Worm (Caenorhabditis elegans): ENCODE measurements around the gene C55C3.1.

Gene C55C3.1

ce11 chrIV:5708796-5709195 is at the start of gene C55C3.1:
Gene C55C3.1, plus strand, starts transcription at chrIV:5709096.
- TF ChIP-seq flt-1 (GFP tag; IDR thresholded peaks at IDR 0.05) (no peak), ref-1 (GFP tag; conservative IDR thresholded peaks at IDR 0.05) (no peak), ztf-29 (GFP tag; IDR thresholded peaks at IDR 0.05) (no peak), med-1 (GFP tag; optimal IDR thresholded peaks at IDR 0.05; ENCODE audit: insufficient read depth) (no peak), cog-1 (tag; optimal IDR thresholded peaks at IDR 0.05) (no peak), klf-2 (GFP tag; conservative IDR thresholded peaks at IDR 0.05) (no peak), ztf-23 (GFP tag; IDR thresholded peaks at IDR 0.05) (no peak), T22C8.4 (GFP tag; IDR thresholded peaks at IDR 0.05) (no peak), tab-1 (GFP tag; IDR thresholded peaks at IDR 0.05) (no peak)

ce11 chrIV:5659461-5659860 is 49.4 kb upstream of the C55C3.1 start:
- TF ChIP-seq med-1 (GFP tag; optimal IDR thresholded peaks at IDR 0.05; ENCODE audit: insufficient read depth): no peak
- TF ChIP-seq klf-2 (GFP tag; conservative IDR thresholded peaks at IDR 0.05): no peak

- TF ChIP-seq klf-2 (GFP tag; conservative IDR thresholded peaks at IDR 0.05) (no peak), med-1 (GFP tag; optimal IDR thresholded peaks at IDR 0.05; ENCODE audit: insufficient read depth) (no peak), flt-1 (GFP tag; IDR thresholded peaks at IDR 0.05) (no peak), ref-1 (GFP tag; conservative IDR thresholded peaks at IDR 0.05) (no peak), cog-1 (tag; optimal IDR thresholded peaks at IDR 0.05) (no peak), ztf-23 (GFP tag; IDR thresholded peaks at IDR 0.05) (no peak), ztf-29 (GFP tag; IDR thresholded peaks at IDR 0.05) (no peak), T22C8.4 (GFP tag; IDR thresholded peaks at IDR 0.05) (no peak), tab-1 (GFP tag; IDR thresholded peaks at IDR 0.05) (no peak)
These were observed 48.7 kb upstream of the C55C3.1 start, which contains the start of gene skn-1 for ce11 chrIV:5660239-5660638. Gene skn-1, minus strand, starts transcription at chrIV:5660384.

- TF ChIP-seq ztf-29 (GFP tag; IDR thresholded peaks at IDR 0.05): no peak
- TF ChIP-seq ztf-23 (GFP tag; IDR thresholded peaks at IDR 0.05): no peak
- no peak for TF ChIP-seq klf-2 (GFP tag; conservative IDR thresholded peaks at IDR 0.05)
- no peak for TF ChIP-seq med-1 (GFP tag; optimal IDR thresholded peaks at IDR 0.05; ENCODE audit: insufficient read depth)
- TF ChIP-seq ref-1 (GFP tag; conservative IDR thresholded peaks at IDR 0.05): no peak
- no peak for TF ChIP-seq tab-1 (GFP tag; IDR thresholded peaks at IDR 0.05)
- no peak for TF ChIP-seq T22C8.4 (GFP tag; IDR thresholded peaks at IDR 0.05)
- no peak for TF ChIP-seq cog-1 (tag; optimal IDR thresholded peaks at IDR 0.05)
- no peak for TF ChIP-seq flt-1 (GFP tag; IDR thresholded peaks at IDR 0.05)
These were observed 46.8 kb upstream of the C55C3.1 start for ce11 chrIV:5662073-5662472.

- TF ChIP-seq ztf-29 (GFP tag; IDR thresholded peaks at IDR 0.05): no peak
- no peak for TF ChIP-seq ztf-23 (GFP tag; IDR thresholded peaks at IDR 0.05)
- no peak for TF ChIP-seq klf-2 (GFP tag; conservative IDR thresholded peaks at IDR 0.05)
- TF ChIP-seq ref-1 (GFP tag; conservative IDR thresholded peaks at IDR 0.05): no peak
- no peak for TF ChIP-seq cog-1 (tag; optimal IDR thresholded peaks at IDR 0.05)
- no peak for TF ChIP-seq tab-1 (GFP tag; IDR thresholded peaks at IDR 0.05)
- no peak for TF ChIP-seq med-1 (GFP tag; optimal IDR thresholded peaks at IDR 0.05; ENCODE audit: insufficient read depth)
- TF ChIP-seq T22C8.4 (GFP tag; IDR thresholded peaks at IDR 0.05): no peak
These were observed 46.0 kb upstream of the C55C3.1 start for ce11 chrIV:5662886-5663285.

- TF ChIP-seq ref-1 (GFP tag; conservative IDR thresholded peaks at IDR 0.05) (no peak), klf-2 (GFP tag; conservative IDR thresholded peaks at IDR 0.05) (no peak), flt-1 (GFP tag; IDR thresholded peaks at IDR 0.05) (no peak), tab-1 (GFP tag; IDR thresholded peaks at IDR 0.05) (no peak), cog-1 (tag; optimal IDR thresholded peaks at IDR 0.05) (no peak), ztf-29 (GFP tag; IDR thresholded peaks at IDR 0.05) (no peak), T22C8.4 (GFP tag; IDR thresholded peaks at IDR 0.05) (no peak), ztf-23 (GFP tag; IDR thresholded peaks at IDR 0.05) (no peak), med-1 (GFP tag; optimal IDR thresholded peaks at IDR 0.05; ENCODE audit: insufficient read depth) (no peak)
These were observed 44.4 kb upstream of the C55C3.1 start, which contains the start of gene bec-1 for ce11 chrIV:5664375-5665004. Gene bec-1, minus strand, starts transcription at chrIV:5664425.

- TF ChIP-seq ref-1 (GFP tag; conservative IDR thresholded peaks at IDR 0.05): no peak
- TF ChIP-seq tab-1 (GFP tag; IDR thresholded peaks at IDR 0.05): no peak
- TF ChIP-seq T22C8.4 (GFP tag; IDR thresholded peaks at IDR 0.05): no peak
- no peak for TF ChIP-seq klf-2 (GFP tag; conservative IDR thresholded peaks at IDR 0.05)
- TF ChIP-seq med-1 (GFP tag; optimal IDR thresholded peaks at IDR 0.05; ENCODE audit: insufficient read depth): no peak
- no peak for TF ChIP-seq ztf-23 (GFP tag; IDR thresholded peaks at IDR 0.05)
- no peak for TF ChIP-seq flt-1 (GFP tag; IDR thresholded peaks at IDR 0.05)
- TF ChIP-seq ztf-29 (GFP tag; IDR thresholded peaks at IDR 0.05): no peak
- no peak for TF ChIP-seq cog-1 (tag; optimal IDR thresholded peaks at IDR 0.05)
These were observed 43.5 kb upstream of the C55C3.1 start for ce11 chrIV:5665353-5665918.

ce11 chrIV:5666115-5667028 is 42.5 kb upstream of the C55C3.1 start:
- no peak for TF ChIP-seq klf-2 (GFP tag; conservative IDR thresholded peaks at IDR 0.05)
- no peak for TF ChIP-seq med-1 (GFP tag; optimal IDR thresholded peaks at IDR 0.05; ENCODE audit: insufficient read depth)
- no peak for TF ChIP-seq ztf-29 (GFP tag; IDR thresholded peaks at IDR 0.05)
- TF ChIP-seq cog-1 (tag; optimal IDR thresholded peaks at IDR 0.05): no peak
- TF ChIP-seq T22C8.4 (GFP tag; IDR thresholded peaks at IDR 0.05): no peak
- no peak for TF ChIP-seq ztf-23 (GFP tag; IDR thresholded peaks at IDR 0.05)
- no peak for TF ChIP-seq flt-1 (GFP tag; IDR thresholded peaks at IDR 0.05)
- TF ChIP-seq tab-1 (GFP tag; IDR thresholded peaks at IDR 0.05): no peak

ce11 chrIV:5667191-5667590 is 41.7 kb upstream of the C55C3.1 start:
- TF ChIP-seq klf-2 (GFP tag; conservative IDR thresholded peaks at IDR 0.05): no peak
- TF ChIP-seq cog-1 (tag; optimal IDR thresholded peaks at IDR 0.05): no peak
- no peak for TF ChIP-seq tab-1 (GFP tag; IDR thresholded peaks at IDR 0.05)
- TF ChIP-seq flt-1 (GFP tag; IDR thresholded peaks at IDR 0.05): no peak
- TF ChIP-seq ztf-29 (GFP tag; IDR thresholded peaks at IDR 0.05): no peak
- TF ChIP-seq med-1 (GFP tag; optimal IDR thresholded peaks at IDR 0.05; ENCODE audit: insufficient read depth): no peak
- TF ChIP-seq ref-1 (GFP tag; conservative IDR thresholded peaks at IDR 0.05): no peak

All from whole organism, midembryonic.